Fruit fly (Drosophila melanogaster): Measurements from ENCODE around the gene Cpr30B.

Gene Cpr30B

DNA sequence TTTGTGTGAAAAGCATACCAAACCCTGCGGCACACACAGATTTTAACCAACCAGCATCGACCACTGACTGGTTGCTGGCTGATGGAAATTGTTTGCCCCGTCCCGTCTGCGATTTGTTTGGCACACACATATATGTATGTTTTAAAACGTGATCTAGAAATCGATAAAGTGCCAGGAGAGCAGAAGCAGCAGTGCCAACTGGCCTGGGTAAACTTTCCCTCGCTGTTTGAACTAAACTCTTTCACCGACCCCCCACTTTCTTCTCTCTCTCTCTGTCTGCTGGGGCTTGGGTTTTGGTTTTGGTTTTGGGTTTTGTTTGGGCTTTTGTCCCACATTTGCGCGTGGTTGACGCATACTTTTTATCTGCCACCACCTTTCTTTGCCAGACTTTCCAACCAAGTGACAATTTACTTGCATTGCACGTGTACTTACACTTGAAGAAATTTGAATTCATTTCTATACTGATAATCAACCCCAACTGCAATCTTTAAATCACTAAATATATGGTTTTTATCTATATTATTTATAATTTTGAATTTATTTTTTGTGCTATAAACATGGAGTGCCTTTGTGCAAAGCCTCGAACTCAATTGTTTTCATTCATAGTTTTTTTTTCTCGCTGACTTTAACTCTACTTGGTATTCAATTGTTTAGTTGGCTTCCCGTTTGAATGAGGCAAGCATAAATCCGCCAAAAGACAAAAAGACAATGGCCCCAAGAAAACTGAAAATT, 37.1 kb upstream of the Cpr30B start:
- no peak for TF ChIP-seq ttk (optimal IDR thresholded peaks at IDR 0.05)
- no peak for TF ChIP-seq Myc (optimal IDR thresholded peaks at IDR 0.05)
- TF ChIP-seq h (optimal IDR thresholded peaks at IDR 0.05), result no peak
- TF ChIP-seq Sin3A (optimal IDR thresholded peaks at IDR 0.05), result no peak
- no peak for TF ChIP-seq psq (optimal IDR thresholded peaks at IDR 0.05)
- no peak for TF ChIP-seq insv (optimal IDR thresholded peaks at IDR 0.05)

DNA sequence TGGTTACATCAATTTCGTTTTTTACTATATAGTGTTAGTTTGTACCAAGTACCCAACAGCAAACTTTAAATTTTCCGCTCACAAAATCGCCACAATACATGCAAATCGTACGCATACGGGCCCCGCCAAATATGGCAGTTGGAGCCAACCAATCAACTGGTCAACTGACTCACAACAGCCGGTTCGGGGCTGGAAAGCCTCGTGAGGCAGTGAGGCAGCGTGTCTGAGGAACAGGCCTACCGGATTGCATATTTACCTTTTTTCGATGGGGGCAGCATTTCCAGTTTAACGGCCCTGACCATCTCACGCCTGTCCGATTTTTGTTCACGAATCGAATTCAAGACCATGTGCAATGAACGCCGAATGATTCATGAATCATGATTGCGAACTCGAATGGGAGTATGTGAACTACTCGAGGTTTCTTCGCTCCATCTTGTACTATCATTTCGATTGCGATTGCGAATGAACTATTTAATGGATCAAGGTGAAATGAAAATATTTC, 36.1 kb upstream of the Cpr30B start:
- TF ChIP-seq h (optimal IDR thresholded peaks at IDR 0.05) (no peak), psq (optimal IDR thresholded peaks at IDR 0.05) (no peak), Myc (optimal IDR thresholded peaks at IDR 0.05) (no peak), ttk (optimal IDR thresholded peaks at IDR 0.05) (no peak), insv (optimal IDR thresholded peaks at IDR 0.05) (no peak), Sin3A (optimal IDR thresholded peaks at IDR 0.05) (no peak)

DNA sequence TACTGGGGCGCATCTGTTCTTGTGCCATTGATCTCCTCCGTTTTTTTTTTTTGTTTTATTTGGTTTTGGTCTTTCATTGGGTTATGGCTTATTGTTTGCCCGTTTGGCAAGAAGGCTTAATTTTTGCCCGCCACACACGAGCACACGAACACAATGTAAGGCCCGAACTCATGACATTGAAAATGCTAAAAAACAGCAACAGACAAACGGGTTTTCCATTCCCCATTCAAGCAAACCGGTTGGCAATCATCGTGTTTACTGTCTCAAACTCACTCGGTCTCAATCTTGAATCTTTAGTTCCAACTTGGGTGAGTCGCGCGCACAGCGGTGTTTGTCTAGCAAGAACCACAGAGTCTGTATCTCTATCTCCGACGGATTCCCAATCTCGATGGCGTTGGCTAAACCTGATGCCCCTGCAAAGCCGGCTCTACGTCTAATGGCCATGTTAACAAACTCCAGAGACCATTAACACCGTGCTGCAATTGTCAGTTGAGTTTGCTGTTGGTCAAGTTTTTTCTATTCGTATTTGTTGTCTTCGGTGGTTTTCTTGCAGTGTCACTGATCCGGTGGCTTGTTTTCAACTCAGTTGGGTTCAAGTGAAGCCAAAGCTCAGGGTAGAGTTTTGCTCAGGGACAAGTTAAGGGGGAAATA, 34.0 kb upstream of the Cpr30B start:
- TF ChIP-seq Myc (optimal IDR thresholded peaks at IDR 0.05), result no peak
- no peak for TF ChIP-seq insv (optimal IDR thresholded peaks at IDR 0.05)
- no peak for TF ChIP-seq psq (optimal IDR thresholded peaks at IDR 0.05)
- TF ChIP-seq h (optimal IDR thresholded peaks at IDR 0.05), result no peak

DNA sequence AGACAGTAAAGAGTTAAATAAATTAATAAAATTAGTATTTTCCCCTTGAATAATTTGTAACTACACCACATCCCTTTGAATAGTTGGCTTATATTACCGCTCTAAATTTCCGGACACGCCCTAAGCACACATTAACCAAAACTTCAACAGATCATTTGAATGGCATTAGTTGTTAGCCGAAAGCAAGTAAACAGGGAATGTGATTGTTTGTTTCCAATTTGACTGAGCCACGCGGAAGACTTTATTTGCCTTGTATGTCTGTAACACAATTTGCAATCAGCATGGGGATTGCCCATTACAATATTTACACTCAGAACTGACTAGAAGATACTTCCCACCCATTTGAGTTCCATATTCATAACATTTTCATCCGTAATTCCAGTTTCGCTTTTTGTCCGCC, 33.0 kb upstream of the Cpr30B start:
- TF ChIP-seq ttk (optimal IDR thresholded peaks at IDR 0.05) (no peak), Myc (optimal IDR thresholded peaks at IDR 0.05) (no peak), psq (optimal IDR thresholded peaks at IDR 0.05) (no peak), Sin3A (optimal IDR thresholded peaks at IDR 0.05) (no peak), h (optimal IDR thresholded peaks at IDR 0.05) (no peak), insv (optimal IDR thresholded peaks at IDR 0.05) (no peak)

DNA sequence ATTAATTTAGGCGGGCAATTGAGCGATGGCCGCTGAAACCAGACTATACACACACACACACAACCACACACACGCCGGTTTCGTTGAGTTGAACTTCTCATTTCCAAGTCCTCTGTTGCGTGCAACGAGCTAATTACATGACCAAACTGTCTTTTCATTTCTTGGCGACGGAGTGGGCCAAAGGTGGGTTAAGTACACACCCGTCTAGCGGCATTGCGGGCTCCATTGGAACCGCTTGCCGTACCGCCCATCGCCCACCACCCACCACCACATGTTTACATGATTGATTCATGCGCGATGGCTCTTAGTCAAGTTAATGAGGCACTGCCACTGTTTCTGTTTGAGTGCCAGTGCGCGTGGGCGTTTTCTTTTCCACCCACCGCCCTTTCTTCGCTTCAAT, 32.2 kb upstream of the Cpr30B start:
- TF ChIP-seq h (optimal IDR thresholded peaks at IDR 0.05) (no peak), Sin3A (optimal IDR thresholded peaks at IDR 0.05) (no peak), ttk (optimal IDR thresholded peaks at IDR 0.05) (no peak), insv (optimal IDR thresholded peaks at IDR 0.05) (no peak), psq (optimal IDR thresholded peaks at IDR 0.05) (no peak), Myc (optimal IDR thresholded peaks at IDR 0.05) (no peak)

DNA sequence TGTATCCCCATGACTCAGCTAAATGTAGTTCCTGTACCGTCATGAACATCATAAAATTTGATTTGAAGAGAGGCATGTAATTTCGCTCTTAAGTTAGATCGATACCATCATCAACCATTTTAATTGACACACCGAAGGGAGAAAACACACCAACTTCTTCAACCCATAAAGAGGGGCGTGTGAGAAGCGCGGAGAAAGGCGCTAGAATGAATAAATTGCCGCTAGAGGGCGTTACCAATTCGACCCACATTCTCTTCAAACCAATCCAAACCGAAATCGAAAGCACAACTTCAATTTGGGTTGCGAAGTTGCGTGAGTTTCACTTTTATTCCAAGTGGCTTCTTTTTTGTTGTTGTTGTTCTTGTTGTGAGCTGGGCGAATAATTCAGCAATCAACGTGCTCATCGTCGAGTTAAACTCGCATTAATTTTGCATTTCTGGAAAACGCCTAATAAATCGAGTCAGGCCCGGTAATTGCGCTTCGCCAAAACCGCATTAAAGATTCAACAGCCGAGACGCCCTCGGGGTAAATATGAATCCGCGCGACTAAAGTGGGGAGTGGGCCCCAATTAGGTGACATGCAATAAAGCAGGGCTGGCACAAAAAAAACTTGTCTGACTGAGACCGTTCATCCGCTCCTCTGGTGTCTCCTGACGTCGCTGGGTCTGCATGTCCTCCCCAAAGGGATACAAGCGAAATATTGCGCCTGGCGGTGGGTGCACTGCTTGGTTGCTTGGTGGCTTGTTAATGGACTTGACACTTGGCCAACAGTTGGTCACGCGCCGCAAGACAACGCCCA, 30.1 kb upstream of the Cpr30B start:
- TF ChIP-seq ttk (optimal IDR thresholded peaks at IDR 0.05) (no peak), psq (optimal IDR thresholded peaks at IDR 0.05) (no peak), Myc (optimal IDR thresholded peaks at IDR 0.05) (no peak), h (optimal IDR thresholded peaks at IDR 0.05) (no peak), insv (optimal IDR thresholded peaks at IDR 0.05) (no peak), Sin3A (optimal IDR thresholded peaks at IDR 0.05) (no peak)

DNA sequence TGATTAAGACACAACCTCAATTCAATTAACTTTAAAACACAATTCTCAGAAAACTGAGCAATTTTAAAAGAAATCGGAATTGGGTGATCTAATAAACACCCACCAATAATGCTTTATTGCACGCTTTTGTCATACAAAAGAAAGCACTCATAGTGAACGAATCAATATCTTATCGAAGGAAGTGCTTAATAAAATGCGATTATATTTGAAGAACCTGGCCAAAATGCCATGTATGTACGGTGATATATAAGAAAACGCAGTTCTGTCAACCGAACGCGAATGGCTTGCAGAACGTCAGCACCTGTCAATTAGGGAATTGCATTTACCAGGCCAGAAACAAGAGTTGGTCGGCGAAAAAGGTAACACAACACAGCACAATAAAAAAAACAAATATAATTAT, 28.9 kb upstream of the Cpr30B start:
- TF ChIP-seq insv (optimal IDR thresholded peaks at IDR 0.05), result no peak

DNA sequence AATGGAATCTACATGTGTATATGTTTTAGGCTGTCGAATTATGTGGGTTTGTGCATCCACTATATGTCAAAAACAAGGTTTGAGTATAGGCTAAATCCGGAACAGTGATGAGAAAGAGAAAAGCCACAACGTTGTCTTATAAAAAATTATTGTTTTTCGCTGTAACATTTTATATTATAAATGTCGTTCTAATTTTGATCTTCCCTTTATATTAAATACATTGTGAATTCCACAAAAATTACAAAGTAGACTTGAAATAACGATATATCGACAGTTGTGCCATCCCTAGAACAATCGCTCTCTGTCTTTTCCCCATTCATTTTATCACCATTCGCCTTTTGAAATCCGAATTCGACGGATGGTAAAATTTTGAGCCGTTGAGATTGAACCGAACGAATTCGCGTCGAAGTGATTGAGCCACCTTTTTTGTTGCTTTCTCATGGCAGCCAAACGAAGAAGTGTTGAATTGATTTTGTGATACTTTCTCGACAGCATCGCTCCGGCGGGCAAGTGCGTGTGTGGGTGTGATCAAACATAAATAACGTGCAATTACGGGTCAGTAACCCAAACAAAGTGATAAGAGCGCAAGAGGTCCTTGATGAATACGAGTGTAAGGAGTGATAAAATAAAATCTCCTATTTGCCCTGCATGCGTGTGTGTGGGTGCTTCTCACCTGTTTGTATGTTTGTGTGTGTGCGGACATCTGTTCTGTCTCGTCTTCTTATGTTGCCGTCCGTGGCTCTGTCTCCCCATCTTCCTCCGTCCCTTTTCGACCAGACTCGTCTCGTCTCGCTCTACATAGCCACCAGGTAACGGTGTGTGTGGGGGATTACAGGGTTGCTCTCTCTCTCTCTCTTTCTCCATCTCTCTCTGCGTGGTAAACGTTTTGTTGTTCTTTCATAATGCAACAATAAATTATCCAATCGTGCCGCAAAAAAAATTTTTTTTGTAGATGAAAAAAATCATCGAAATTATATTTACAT, 21.5 kb upstream of the Cpr30B start, which contains the start of gene Oatp30B:
TSS of gene Oatp30B (plus strand) at position 325 of the 983 bp plus-strand sequence.
- TF ChIP-seq psq (optimal IDR thresholded peaks at IDR 0.05), result no peak
- no peak for TF ChIP-seq Myc (optimal IDR thresholded peaks at IDR 0.05)
- no peak for TF ChIP-seq insv (optimal IDR thresholded peaks at IDR 0.05)
- no peak for TF ChIP-seq h (optimal IDR thresholded peaks at IDR 0.05)
- TF ChIP-seq Sin3A (optimal IDR thresholded peaks at IDR 0.05), result no peak
- TF ChIP-seq ttk (optimal IDR thresholded peaks at IDR 0.05), result no peak

DNA sequence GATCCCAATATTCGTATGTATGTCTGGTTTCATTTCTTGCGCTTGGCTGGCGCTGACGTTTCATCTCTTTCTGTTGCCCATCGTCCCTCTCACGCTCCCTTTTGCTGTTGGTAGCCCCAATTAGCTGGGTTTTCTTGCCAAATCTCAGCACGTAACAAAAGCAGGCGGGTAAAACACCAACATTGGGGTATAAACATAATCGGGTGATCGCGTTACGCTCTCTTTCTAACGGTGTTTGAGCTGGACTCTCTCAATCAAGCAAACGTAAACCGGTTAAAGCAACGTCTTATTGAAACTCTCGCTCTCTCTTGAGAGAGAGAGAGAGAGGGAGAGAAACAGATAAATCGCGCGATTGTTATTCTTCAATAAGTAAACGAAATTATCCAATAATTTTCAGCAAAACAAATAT, 19.9 kb upstream of the Cpr30B start:
- TF ChIP-seq insv (optimal IDR thresholded peaks at IDR 0.05), result no peak
- no peak for TF ChIP-seq h (optimal IDR thresholded peaks at IDR 0.05)
- no peak for TF ChIP-seq psq (optimal IDR thresholded peaks at IDR 0.05)
- no peak for TF ChIP-seq Myc (optimal IDR thresholded peaks at IDR 0.05)

DNA sequence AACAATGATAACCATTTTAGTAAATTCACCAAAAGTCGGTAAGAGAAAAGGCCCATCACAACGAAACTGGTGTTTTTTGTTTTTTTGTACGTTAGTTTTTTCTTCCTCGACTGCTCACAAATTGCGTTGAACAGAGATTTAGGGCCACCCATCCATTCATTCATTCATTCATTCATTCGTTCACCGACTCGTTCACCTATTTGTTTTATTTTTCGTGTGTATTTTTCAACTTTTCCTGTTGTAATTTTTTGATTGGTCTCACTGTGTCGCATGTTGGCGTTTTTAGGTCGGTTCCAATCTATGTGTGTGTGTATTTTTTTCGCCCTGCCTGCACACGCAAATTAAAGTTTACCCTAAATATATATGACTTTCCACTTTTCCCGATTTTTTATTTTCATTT, 17.8 kb upstream of the Cpr30B start:
- TF ChIP-seq insv (optimal IDR thresholded peaks at IDR 0.05) (no peak), psq (optimal IDR thresholded peaks at IDR 0.05) (no peak), Myc (optimal IDR thresholded peaks at IDR 0.05) (no peak), Sin3A (optimal IDR thresholded peaks at IDR 0.05) (no peak), h (optimal IDR thresholded peaks at IDR 0.05) (no peak), ttk (optimal IDR thresholded peaks at IDR 0.05) (no peak)

DNA sequence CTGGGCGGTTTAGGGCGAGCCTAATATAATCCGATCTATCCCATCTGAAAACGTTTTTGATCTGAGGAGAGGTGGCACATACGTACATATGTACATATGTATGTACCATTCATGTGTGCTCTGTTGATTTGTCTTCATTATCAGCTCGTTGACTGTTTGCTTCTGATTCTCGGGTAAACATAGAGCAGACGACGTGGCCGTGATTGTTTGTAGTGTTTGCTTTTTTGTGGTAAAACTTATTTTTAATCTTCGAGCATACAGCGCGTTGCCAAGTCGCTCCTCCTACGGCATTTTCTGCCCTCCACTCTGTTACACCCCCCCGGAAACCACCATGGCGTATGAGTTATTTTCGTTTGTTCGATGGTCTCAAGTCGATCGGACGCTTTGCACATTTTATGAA, 17.0 kb upstream of the Cpr30B start:
- TF ChIP-seq Myc (optimal IDR thresholded peaks at IDR 0.05) (no peak), ttk (optimal IDR thresholded peaks at IDR 0.05) (no peak), Sin3A (optimal IDR thresholded peaks at IDR 0.05) (no peak), insv (optimal IDR thresholded peaks at IDR 0.05) (no peak), psq (optimal IDR thresholded peaks at IDR 0.05) (no peak), h (optimal IDR thresholded peaks at IDR 0.05) (no peak)

Measured in Kc167 (cell line).